Fruit fly (Drosophila melanogaster) whole organism, embryonic: ENCODE results near the gene CG3740.

Source experiments
- Abd-B ChIP-seq: fragments of 200-800 bp; sonication (Bioruptor generic); optimal IDR thresholded peaks from 2 replicates; lab custom pipeline; 2018; ENCODE audit warnings: missing biosample characterization, mild to moderate bottlenecking, missing genetic modification characterization, moderate library complexity
- Asciz ChIP-seq: fragments of 200-800 bp; sonication (Bioruptor generic); optimal IDR thresholded peaks from 2 replicates; lab custom pipeline; 2017; ENCODE audit warnings: missing biosample characterization, mild to moderate bottlenecking, missing genetic modification characterization, missing genetic modification reagents
- CG10147 ChIP-seq: fragments of 200-800 bp; sonication (Bioruptor generic); optimal IDR thresholded peaks from 2 replicates; lab custom pipeline; 2019; ENCODE audit warnings: missing biosample characterization, mild to moderate bottlenecking, missing genetic modification characterization, moderate library complexity
- CG10209 ChIP-seq: fragments of 200-800 bp; sonication (Bioruptor generic); optimal IDR thresholded peaks from 3 replicates; lab custom pipeline; 2017; ENCODE audit warnings: missing biosample characterization, mild to moderate bottlenecking, missing genetic modification characterization, missing genetic modification reagents
- CG10274 ChIP-seq: fragments of 200-800 bp; sonication (Bioruptor generic); optimal IDR thresholded peaks from 3 replicates; lab custom pipeline; 2017; ENCODE audit warnings: missing biosample characterization, mild to moderate bottlenecking, missing genetic modification characterization
- CG10654 ChIP-seq: fragments of 200-800 bp; sonication (Bioruptor generic); optimal IDR thresholded peaks from 2 replicates; lab custom pipeline; 2016; ENCODE audit warnings: missing biosample characterization, missing genetic modification characterization
- CG11093 ChIP-seq: fragments of 200-800 bp; sonication (Bioruptor generic); IDR thresholded peaks from 3 replicates; pipeline ENCODE4 v1.3.6; 2022; ENCODE audit warnings: missing biosample characterization, missing genetic modification characterization
- CG12104 ChIP-seq: fragments of 200-800 bp; sonication (Bioruptor generic); optimal IDR thresholded peaks from 3 replicates; lab custom pipeline; 2016; ENCODE audit warnings: missing biosample characterization, missing genetic modification characterization
- CG13424 ChIP-seq: fragments of 200-800 bp; sonication (Bioruptor generic); optimal IDR thresholded peaks from 2 replicates; lab custom pipeline; 2019; ENCODE audit warnings: missing biosample characterization, mild to moderate bottlenecking, missing genetic modification characterization, moderate library complexity
- CG16863 ChIP-seq: fragments of 200-800 bp; sonication (Bioruptor generic); optimal IDR thresholded peaks from 3 replicates; lab custom pipeline; 2016; ENCODE audit warnings: missing biosample characterization, missing genetic modification characterization
- CG17186 ChIP-seq: fragments of 200-800 bp; sonication (Bioruptor generic); optimal IDR thresholded peaks from 3 replicates; lab custom pipeline; 2017; ENCODE audit warnings: missing biosample characterization, missing genetic modification reagents, missing genetic modification characterization
- CG17568 ChIP-seq: fragments of 200-800 bp; sonication (Bioruptor generic); optimal IDR thresholded peaks from 2 replicates; lab custom pipeline; 2018; ENCODE audit warnings: missing biosample characterization, mild to moderate bottlenecking, missing genetic modification characterization, moderate library complexity
- CG2875 ChIP-seq: fragments of 200-800 bp; sonication (Bioruptor generic); optimal IDR thresholded peaks from 2 replicates; lab custom pipeline; 2017; ENCODE audit warnings: missing biosample characterization, mild to moderate bottlenecking, missing genetic modification characterization, missing genetic modification reagents
- CG31388 ChIP-seq: fragments of 200-800 bp; sonication (Bioruptor generic); optimal IDR thresholded peaks from 2 replicates; lab custom pipeline; 2016; ENCODE audit warnings: missing biosample characterization, missing genetic modification characterization
- CG31441 ChIP-seq: fragments of 200-800 bp; sonication (Bioruptor generic); IDR thresholded peaks from 2 replicates; pipeline ENCODE4 v1.3.6; 2022; ENCODE audit warnings: missing biosample characterization, missing genetic modification characterization
- CG3163 ChIP-seq: fragments of 200-800 bp; sonication (Bioruptor generic); optimal IDR thresholded peaks from 3 replicates; lab custom pipeline; 2016; ENCODE audit warnings: missing biosample characterization, missing genetic modification characterization
- CG34376 ChIP-seq: fragments of 200-800 bp; sonication (Bioruptor generic); optimal IDR thresholded peaks from 2 replicates; lab custom pipeline; 2018; ENCODE audit warnings: missing biosample characterization, mild to moderate bottlenecking, missing genetic modification characterization
- CG4328 ChIP-seq: fragments of 200-800 bp; sonication (Bioruptor generic); optimal IDR thresholded peaks from 3 replicates; lab custom pipeline; 2017; ENCODE audit warnings: missing biosample characterization, missing genetic modification reagents, missing genetic modification characterization
- CG4730 ChIP-seq: fragments of 200-800 bp; sonication (Bioruptor generic); IDR thresholded peaks from 2 replicates; pipeline ENCODE4 v1.3.6; 2022; ENCODE audit warnings: missing biosample characterization, missing genetic modification characterization
- CG6272 ChIP-seq: fragments of 200-800 bp; sonication (Bioruptor generic); IDR thresholded peaks from 2 replicates; pipeline ENCODE4 v1.3.6; 2022; ENCODE audit warnings: missing biosample characterization, missing genetic modification characterization
- CG6854 ChIP-seq: fragments of 200-800 bp; sonication (Bioruptor generic); optimal IDR thresholded peaks from 3 replicates; lab custom pipeline; 2017; ENCODE audit warnings: missing biosample characterization, mild to moderate bottlenecking, missing genetic modification characterization
- CG7786 ChIP-seq: fragments of 200-800 bp; sonication (Bioruptor generic); optimal IDR thresholded peaks from 2 replicates; lab custom pipeline; 2016; ENCODE audit warnings: missing biosample characterization, missing genetic modification characterization
- CG9609 ChIP-seq: fragments of 200-800 bp; sonication (Bioruptor generic); optimal IDR thresholded peaks from 3 replicates; lab custom pipeline; 2016; ENCODE audit warnings: missing biosample characterization, missing genetic modification characterization
- CG9727 ChIP-seq: fragments of 200-800 bp; sonication (Bioruptor generic); optimal IDR thresholded peaks from 3 replicates; lab custom pipeline; 2017; ENCODE audit warnings: missing biosample characterization, mild to moderate bottlenecking, missing genetic modification characterization
- Ets65A ChIP-seq: fragments of 200-800 bp; sonication (Bioruptor generic); peaks from one replicate; lab custom pipeline; 2016; ENCODE audit warnings: missing biosample characterization, missing genetic modification characterization
- Gsc ChIP-seq: fragments of 200-800 bp; sonication (Bioruptor generic); IDR thresholded peaks from 2 replicates; pipeline ENCODE4 v1.3.6; 2022; ENCODE audit warnings: missing biosample characterization, missing genetic modification characterization
- HLH54F ChIP-seq: fragments of 200-800 bp; sonication (Bioruptor generic); optimal IDR thresholded peaks from 3 replicates; lab custom pipeline; 2016; ENCODE audit warnings: missing biosample characterization, missing genetic modification characterization
- Hand ChIP-seq: fragments of 200-800 bp; sonication (Bioruptor generic); optimal IDR thresholded peaks from 2 replicates; lab custom pipeline; 2017; ENCODE audit warnings: mild to moderate bottlenecking, missing biosample characterization, missing genetic modification reagents, missing genetic modification characterization
- Lim3 ChIP-seq: fragments of 200-800 bp; sonication (Bioruptor generic); IDR thresholded peaks from 2 replicates; pipeline ENCODE4 v1.3.6; 2022; ENCODE audit warnings: missing biosample characterization, missing genetic modification characterization
- Lpt ChIP-seq: fragments of >200 bp; optimal IDR thresholded peaks from 2 replicates; lab custom pipeline; 2018; ENCODE audit warnings: missing biosample characterization, missing genetic modification characterization
- Nf-YC ChIP-seq: fragments of 200-800 bp; optimal IDR thresholded peaks from 3 replicates; lab custom pipeline; 2019; ENCODE audit warnings: missing biosample characterization, mild to moderate bottlenecking, missing genetic modification characterization, moderate library complexity
- Sin3A ChIP-seq: fragments of >200 bp; optimal IDR thresholded peaks from 2 replicates; lab custom pipeline; 2018
- TFAM ChIP-seq: fragments of 200-800 bp; sonication (Bioruptor generic); optimal IDR thresholded peaks from 2 replicates; lab custom pipeline; 2017; ENCODE audit warnings: missing biosample characterization, missing genetic modification characterization, inconsistent platforms
- ap ChIP-seq: fragments of 200-800 bp; sonication (Bioruptor generic); IDR thresholded peaks from 2 replicates; pipeline ENCODE4 v1.3.6; 2022; ENCODE audit warnings: missing biosample characterization, missing genetic modification characterization
- bcd ChIP-seq: fragments of 200-800 bp; sonication (Bioruptor generic); optimal IDR thresholded peaks from 2 replicates; lab custom pipeline; 2017; ENCODE audit warnings: missing biosample characterization, mild to moderate bottlenecking, missing genetic modification characterization
- ci ChIP-seq: fragments of 200-800 bp; sonication (Bioruptor generic); IDR thresholded peaks from 3 replicates; pipeline ENCODE4 v1.3.6; 2022; ENCODE audit warnings: missing biosample characterization, missing genetic modification characterization
- dimm ChIP-seq: fragments of 200-800 bp; sonication (Bioruptor generic); IDR thresholded peaks from 2 replicates; pipeline ENCODE4 v1.3.6; 2022; ENCODE audit warnings: missing biosample characterization, missing genetic modification characterization
- en ChIP-seq: fragments of 200-800 bp; sonication (Bioruptor generic); optimal IDR thresholded peaks from 2 replicates; lab custom pipeline; 2016; ENCODE audit warnings: missing biosample characterization, missing genetic modification characterization
- esg ChIP-seq: fragments of 200-800 bp; sonication (Bioruptor generic); conservative IDR thresholded peaks from 2 replicates; pipeline ENCODE4 v1.3.6; 2022; ENCODE audit warnings: missing biosample characterization, missing genetic modification characterization
- ewg ChIP-seq: fragments of 200-800 bp; sonication (Bioruptor generic); optimal IDR thresholded peaks from 3 replicates; lab custom pipeline; 2017; ENCODE audit warnings: mild to moderate bottlenecking, missing biosample characterization, missing genetic modification reagents, missing genetic modification characterization
- fru ChIP-seq: fragments of >200 bp; optimal IDR thresholded peaks from 2 replicates; lab custom pipeline; 2017
- her ChIP-seq: fragments of 200-800 bp; sonication (Bioruptor generic); optimal IDR thresholded peaks from 2 replicates; lab custom pipeline; 2016; ENCODE audit warnings: missing biosample characterization, missing genetic modification characterization
- jigr1 ChIP-seq: fragments of 200-800 bp; sonication (Bioruptor generic); IDR thresholded peaks from 3 replicates; pipeline ENCODE4 v1.3.6; 2022; ENCODE audit warnings: missing biosample characterization, missing genetic modification characterization
- mirr ChIP-seq: fragments of 200-800 bp; sonication (Bioruptor generic); optimal IDR thresholded peaks from 3 replicates; lab custom pipeline; 2018; ENCODE audit warnings: missing biosample characterization, mild to moderate bottlenecking, missing genetic modification characterization
- nau ChIP-seq: fragments of 200-800 bp; sonication (Bioruptor generic); optimal IDR thresholded peaks from 3 replicates; lab custom pipeline; 2017; ENCODE audit warnings: missing biosample characterization, mild to moderate bottlenecking, missing genetic modification characterization, missing genetic modification reagents
- nmo ChIP-seq: fragments of 200-800 bp; sonication (Bioruptor generic); optimal IDR thresholded peaks from 2 replicates; lab custom pipeline; 2018; ENCODE audit warnings: missing biosample characterization, mild to moderate bottlenecking, missing genetic modification characterization, moderate library complexity
- pita ChIP-seq: fragments of 200-800 bp; sonication (Bioruptor generic); optimal IDR thresholded peaks from 2 replicates; lab custom pipeline; 2017; ENCODE audit warnings: missing biosample characterization, mild to moderate bottlenecking, missing genetic modification characterization
- ranshi ChIP-seq: fragments of 200-800 bp; sonication (Bioruptor generic); IDR thresholded peaks from 2 replicates; pipeline ENCODE4 v1.3.6; 2022; ENCODE audit warnings: missing biosample characterization, missing genetic modification characterization
- ro ChIP-seq: fragments of 200-800 bp; sonication (Bioruptor generic); IDR thresholded peaks from 2 replicates; pipeline ENCODE4 v1.3.6; 2022; ENCODE audit warnings: missing biosample characterization, missing genetic modification characterization
- sd ChIP-seq: fragments of 200-800 bp; sonication (Bioruptor generic); optimal IDR thresholded peaks from 3 replicates; lab custom pipeline; 2018; ENCODE audit warnings: missing biosample characterization, mild to moderate bottlenecking, missing genetic modification characterization, moderate library complexity
- tll ChIP-seq, 2 experiments: fragments of 200-800 bp in 1 of 2; fragments of >200 bp in 1 of 2; sonication (Bioruptor generic) in 1 of 2; optimal IDR thresholded peaks; 2 replicates each; lab custom pipeline; 2017 to 2019; ENCODE audit warnings: missing biosample characterization in 2 of 2, missing genetic modification characterization in 2 of 2, mild to moderate bottlenecking in 1 of 2, moderate library complexity in 1 of 2
- vnd ChIP-seq: fragments of 200-800 bp; sonication (Bioruptor generic); IDR thresholded peaks from 3 replicates; pipeline ENCODE4 v1.3.6; 2022; ENCODE audit warnings: missing biosample characterization, missing genetic modification characterization; ENCODE audit not compliant: partially characterized antibody
- wdn ChIP-seq: fragments of 200-800 bp; sonication (Bioruptor generic); IDR thresholded peaks from 2 replicates; pipeline ENCODE4 v1.3.6; 2022; ENCODE audit warnings: missing biosample characterization, missing genetic modification characterization
- yki ChIP-seq: fragments of >200 bp; optimal IDR thresholded peaks from 3 replicates; lab custom pipeline; 2018

The CG3740 gene

dm6 chrX:1692553-1692952 lies 23.5 kb upstream of the CG3740 start, which contains the start of gene CG32809 (continued):
- TF ChIP-seq her (GFP tag; lab: Kevin White, UChicago) (no peak), ap (GFP tag; lab: Robert Waterston, UW) (no peak), Ets65A (GFP tag; lab: Kevin White, UChicago) (peak; percentile 37), Lim3 (GFP tag; lab: Robert Waterston, UW) (no peak), CG10274 (GFP tag; lab: Kevin White, UChicago) (no peak), CG7786 (no peak), yki (no peak), CG10147 (no peak), esg (no peak), dimm (GFP tag; lab: Robert Waterston, UW) (no peak), CG13424 (no peak), Hand (GFP tag; lab: Kevin White, UChicago) (no peak), CG4730 (GFP tag; lab: Robert Waterston, UW) (no peak), CG4328 (GFP tag; lab: Kevin White, UChicago) (no peak), tll (GFP tag; optimal IDR thresholded peaks at IDR 0.05; lab: Kevin White, UChicago) (no peak), CG17186 (GFP tag; lab: Kevin White, UChicago) (peak; percentile 11), CG10209 (GFP tag; lab: Kevin White, UChicago) (no peak), nmo (peak; percentile 15), CG6854 (no peak), CG31388 (GFP tag; lab: Kevin White, UChicago) (no peak), CG31441 (GFP tag; lab: Robert Waterston, UW) (no peak), Lpt (GFP tag; lab: Kevin White, UChicago) (no peak), CG11093 (GFP tag; lab: Robert Waterston, UW) (no peak), ro (GFP tag; lab: Robert Waterston, UW) (no peak), vnd (GFP tag; lab: Robert Waterston, UW) (no peak), CG9609 (GFP tag; lab: Kevin White, UChicago) (no peak), ewg (GFP tag; lab: Kevin White, UChicago) (peak; percentile 98), CG6272 (GFP tag; lab: Robert Waterston, UW) (no peak), fru (lab: Kevin White, UChicago) (no peak), CG2875 (GFP tag; lab: Kevin White, UChicago) (no peak), CG10654 (GFP tag; lab: Kevin White, UChicago) (no peak), CG34376 (GFP tag; lab: Kevin White, UChicago) (no peak), TFAM (GFP tag; lab: Kevin White, UChicago) (no peak), Nf-YC (no peak), Sin3A (lab: Kevin White, UChicago) (no peak), CG16863 (GFP tag; lab: Kevin White, UChicago) (no peak), en (GFP tag; lab: Kevin White, UChicago) (no peak), HLH54F (no peak), nau (no peak), Gsc (no peak), bcd (no peak), ranshi (GFP tag; lab: Robert Waterston, UW) (no peak), sd (peak; percentile 60), CG9727 (no peak), CG12104 (GFP tag; lab: Kevin White, UChicago) (no peak), Asciz (GFP tag; lab: Kevin White, UChicago) (no peak), CG17568 (GFP tag; lab: Kevin White, UChicago) (no peak), mirr (GFP tag; lab: Kevin White, UChicago) (no peak), jigr1 (GFP tag; lab: Robert Waterston, UW) (no peak), Abd-B (GFP tag; lab: Kevin White, UChicago) (no peak), ci (GFP tag; lab: Robert Waterston, UW) (no peak), wdn (no peak), CG3163 (GFP tag; lab: Kevin White, UChicago) (no peak), pita (no peak)
